Worm (Caenorhabditis elegans): ENCODE results near the gene oct-2.

Gene oct-2

ce11 chrX:11299642-11300307 lies 46.5 kb upstream of the oct-2 start, which contains the start of the genes snrp-40.1 and F08G12.3 (continued):
- TF ChIP-seq lir-1 (GFP tag; conservative IDR thresholded peaks at IDR 0.05) (no peak), nhr-90 (tag; optimal IDR thresholded peaks at IDR 0.05) (no peak), ets-4 (GFP tag; optimal IDR thresholded peaks at IDR 0.05) (peak; percentile 15), unc-130 (GFP tag; optimal IDR thresholded peaks at IDR 0.05) (no peak), ama-1 (optimal IDR thresholded peaks at IDR 0.05) (no peak), ama-1 (GFP tag; optimal IDR thresholded peaks at IDR 0.05) (no peak), ceh-58 (GFP tag; IDR thresholded peaks at IDR 0.05) (no peak), chd-7 (tag; optimal IDR thresholded peaks at IDR 0.05) (peak; percentile 71), nfya-2 (GFP tag; IDR thresholded peaks at IDR 0.05) (no peak), C17E4.6 (GFP tag; IDR thresholded peaks at IDR 0.05) (no peak), ZK185.1 (tag; optimal IDR thresholded peaks at IDR 0.05; ENCODE audit: poor library complexity, severe bottlenecking) (no peak), lin-40 (tag; optimal IDR thresholded peaks at IDR 0.05) (peak; percentile 80), cebp-1 (GFP tag; IDR thresholded peaks at IDR 0.05) (no peak), cebp-1 (tag; optimal IDR thresholded peaks at IDR 0.05) (no peak), T07F8.4 (tag; optimal IDR thresholded peaks at IDR 0.05) (no peak), sptf-2 (GFP tag; optimal IDR thresholded peaks at IDR 0.05) (no peak), hlh-26 (GFP tag; conservative IDR thresholded peaks at IDR 0.05) (no peak), B0261.1 (tag; optimal IDR thresholded peaks at IDR 0.05) (no peak), hmg-1.2 (GFP tag; IDR thresholded peaks at IDR 0.05) (peak; percentile 88), mes-4 (tag; optimal IDR thresholded peaks at IDR 0.05) (no peak), ekl-4 (GFP tag; IDR thresholded peaks at IDR 0.05) (no peak), Y56A3A.18 (GFP tag; IDR thresholded peaks at IDR 0.05) (no peak), B0035.1 (tag; optimal IDR thresholded peaks at IDR 0.05) (no peak), nhr-27 (tag; optimal IDR thresholded peaks at IDR 0.05) (no peak), tbx-9 (tag; optimal IDR thresholded peaks at IDR 0.05; ENCODE audit: borderline replicate concordance) (no peak), bed-2 (GFP tag; IDR thresholded peaks at IDR 0.05) (no peak), sdz-38 (tag; optimal IDR thresholded peaks at IDR 0.05) (no peak), snpc-1.1 (tag; optimal IDR thresholded peaks at IDR 0.05; ENCODE audit: insufficient read depth) (no peak), cebp-2 (GFP tag; IDR thresholded peaks at IDR 0.05) (no peak), ceh-27 (GFP tag; optimal IDR thresholded peaks at IDR 0.05) (peak; percentile 74), ztf-3 (GFP tag; optimal IDR thresholded peaks at IDR 0.05) (no peak), ztf-25 (GFP tag; IDR thresholded peaks at IDR 0.05) (no peak), egl-18 (GFP tag; IDR thresholded peaks at IDR 0.05) (0 out of 2 replicates have a peak, but pooled peaks have one; percentile 8), dox-1 (GFP tag; IDR thresholded peaks at IDR 0.05) (peak; percentile 91), lsy-27 (tag; optimal IDR thresholded peaks at IDR 0.05; ENCODE audit: borderline replicate concordance, insufficient read depth) (no peak), C06A6.2 (GFP tag; conservative IDR thresholded peaks at IDR 0.05) (no peak), let-526 (GFP tag; IDR thresholded peaks at IDR 0.05) (no peak), rpc-1 (optimal IDR thresholded peaks at IDR 0.05) (no peak), rpc-1 (tag; optimal IDR thresholded peaks at IDR 0.05) (no peak), madf-10 (tag; optimal IDR thresholded peaks at IDR 0.05) (peak; percentile 31), repo-1 (tag; optimal IDR thresholded peaks at IDR 0.05) (no peak), lin-54 (GFP tag; optimal IDR thresholded peaks at IDR 0.05) (no peak), snpc-3.4 (tag; optimal IDR thresholded peaks at IDR 0.05) (no peak), him-1 (tag; optimal IDR thresholded peaks at IDR 0.05) (no peak), ceh-91 (GFP tag; IDR thresholded peaks at IDR 0.05) (no peak), snpc-4 (GFP tag; optimal IDR thresholded peaks at IDR 0.05) (no peak), snpc-4 (tag; optimal IDR thresholded peaks at IDR 0.05) (peak in 3 of 4 experiments; percentile 62 to 82 (median 69)), fkh-3 (tag; optimal IDR thresholded peaks at IDR 0.05) (no peak), rcor-1 (GFP tag; IDR thresholded peaks at IDR 0.05) (0 out of 2 replicates have a peak, but pooled peaks have one; percentile 21)
